Worm (Caenorhabditis elegans): ENCODE data around the gene W09C2.7.

DNA sequence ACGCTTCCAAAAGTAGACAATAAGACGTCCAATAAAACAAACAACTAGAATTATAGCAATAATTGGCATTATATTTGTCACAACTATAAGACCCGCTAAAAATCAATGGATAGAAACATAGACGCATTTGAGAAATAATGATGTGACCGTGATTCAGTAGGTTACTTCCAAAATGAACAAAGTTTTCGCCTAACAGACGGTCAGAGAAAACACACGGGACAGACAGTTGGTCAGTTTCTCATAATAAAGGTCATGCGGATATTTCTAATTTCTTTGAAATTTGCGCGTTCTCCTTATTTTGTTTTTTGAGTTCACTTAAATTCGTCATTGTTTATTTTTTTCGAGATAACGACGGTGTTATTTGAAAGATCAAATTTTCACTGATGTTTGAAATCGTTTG is 9.4 kb upstream of the W09C2.7 start:
- TF ChIP-seq dao-5 (tag; optimal IDR thresholded peaks at IDR 0.05) (no peak), W03F9.2 (tag; optimal IDR thresholded peaks at IDR 0.05) (no peak)
